Worm (Caenorhabditis elegans): ENCODE measurements around the gene F59A6.3.

The F59A6.3 gene

ce11 chrII:5060719-5061118, 52.6 kb downstream of the F59A6.3 start, which contains the start of gene pho-12:
TSS of gene pho-12 (minus strand) at chrII:5060819.
- TF ChIP-seq efl-1 (optimal IDR thresholded peaks at IDR 0.05) (no peak), efl-1 (GFP tag; optimal IDR thresholded peaks at IDR 0.05 in 1 of 2) (no peak), swsn-7 (tag; optimal IDR thresholded peaks at IDR 0.05) (no peak), C16A3.4 (tag; optimal IDR thresholded peaks at IDR 0.05) (no peak), ama-1 (optimal IDR thresholded peaks at IDR 0.05) (no peak), grh-1 (GFP tag; IDR thresholded peaks at IDR 0.05) (no peak), skn-1 (tag; optimal IDR thresholded peaks at IDR 0.05) (no peak), ztf-4 (tag; optimal IDR thresholded peaks at IDR 0.05) (no peak), elt-2 (tag; optimal IDR thresholded peaks at IDR 0.05) (no peak), fos-1 (tag; optimal IDR thresholded peaks at IDR 0.05) (no peak), sptf-1 (tag; optimal IDR thresholded peaks at IDR 0.05) (no peak), unc-62 (GFP tag; optimal IDR thresholded peaks at IDR 0.05) (no peak), mdl-1 (tag; optimal IDR thresholded peaks at IDR 0.05) (no peak), nhr-28 (tag; optimal IDR thresholded peaks at IDR 0.05) (no peak)

Measured in whole organism, L1 larva.